Worm (Caenorhabditis elegans) whole organism, L3 larva: ENCODE measurements around the gene frpr-10.

ENCODE experiments used
- R02D3.7 ChIP-seq: fragments of 150-350 bp; optimal IDR thresholded peaks from 2 replicates; lab custom pipeline; 2014; ENCODE audit warnings: missing biosample characterization, missing genetic modification characterization
- aly-2 ChIP-seq: fragments of 150-350 bp; optimal IDR thresholded peaks from 2 replicates; lab custom pipeline; 2014; ENCODE audit warnings: missing biosample characterization, missing genetic modification characterization
- ama-1 ChIP-seq: fragments of 150-350 bp; optimal IDR thresholded peaks from 2 replicates; lab custom pipeline; 2018
- ceh-16 ChIP-seq: sonication (generic microtip); optimal IDR thresholded peaks from 2 replicates; lab custom pipeline; 2017; ENCODE audit warnings: missing biosample characterization, missing genetic modification characterization
- ceh-82 ChIP-seq: fragments of 150-350 bp; optimal IDR thresholded peaks from 2 replicates; lab custom pipeline; 2014; ENCODE audit warnings: missing biosample characterization, missing genetic modification characterization
- daf-12 ChIP-seq: fragments of 150-350 bp; optimal IDR thresholded peaks from 2 replicates; lab custom pipeline; 2014; ENCODE audit warnings: missing biosample characterization, missing genetic modification reagents, missing genetic modification characterization
- egl-5 ChIP-seq: fragments of 150-350 bp; optimal IDR thresholded peaks from 2 replicates; lab custom pipeline; 2017; ENCODE audit warnings: missing biosample characterization, missing genetic modification reagents, missing genetic modification characterization, inconsistent platforms
- elt-2 ChIP-seq: sonication (generic microtip); optimal IDR thresholded peaks from 2 replicates; lab custom pipeline; 2016; ENCODE audit warnings: missing genetic modification reagents, mild to moderate bottlenecking, missing genetic modification characterization, missing compliant biosample characterization
- fkh-2 ChIP-seq: fragments of 150-350 bp; optimal IDR thresholded peaks from 2 replicates; lab custom pipeline; 2014; ENCODE audit warnings: missing biosample characterization, missing genetic modification reagents, missing genetic modification characterization
- fos-1 ChIP-seq: fragments of 150-350 bp; optimal IDR thresholded peaks from 2 replicates; lab custom pipeline; 2014; ENCODE audit warnings: missing biosample characterization, missing genetic modification characterization
- hmg-11 ChIP-seq: sonication (generic microtip); optimal IDR thresholded peaks from 2 replicates; lab custom pipeline; 2016; ENCODE audit warnings: missing genetic modification characterization, missing compliant biosample characterization
- lin-15B ChIP-seq: fragments of 150-350 bp; optimal IDR thresholded peaks from 2 replicates; lab custom pipeline; 2014; ENCODE audit warnings: missing biosample characterization, missing genetic modification characterization
- lin-39 ChIP-seq: fragments of 150-350 bp; optimal IDR thresholded peaks from 2 replicates; lab custom pipeline; 2018; ENCODE audit warnings: missing biosample characterization, missing genetic modification reagents, missing genetic modification characterization
- lsy-12 ChIP-seq: sonication (generic microtip); optimal IDR thresholded peaks from 2 replicates; lab custom pipeline; 2016; ENCODE audit warnings: mild to moderate bottlenecking, missing genetic modification characterization, missing compliant biosample characterization
- mdl-1 ChIP-seq: fragments of 150-350 bp; optimal IDR thresholded peaks from 2 replicates; lab custom pipeline; 2014; ENCODE audit warnings: missing biosample characterization, missing genetic modification characterization
- nfya-1 ChIP-seq: sonication (generic microtip); optimal IDR thresholded peaks from 2 replicates; lab custom pipeline; 2017; ENCODE audit warnings: missing genetic modification characterization, mild to moderate bottlenecking, missing compliant biosample characterization, antibody characterized with exemption, moderate library complexity; ENCODE audit not compliant: insufficient read depth
- nhr-11 ChIP-seq: fragments of 150-350 bp; optimal IDR thresholded peaks from 2 replicates; lab custom pipeline; 2014; ENCODE audit warnings: missing biosample characterization, missing genetic modification characterization
- nhr-23 ChIP-seq: fragments of 150-350 bp; optimal IDR thresholded peaks from 2 replicates; lab custom pipeline; 2014; ENCODE audit warnings: missing biosample characterization, missing genetic modification reagents, missing genetic modification characterization
- nhr-25 ChIP-seq: sonication (generic microtip); optimal IDR thresholded peaks from 2 replicates; lab custom pipeline; 2017; ENCODE audit warnings: missing biosample characterization, missing genetic modification characterization
- nhr-28 ChIP-seq: fragments of 150-350 bp; optimal IDR thresholded peaks from 2 replicates; lab custom pipeline; 2014; ENCODE audit warnings: missing biosample characterization, missing genetic modification characterization
- pha-4 ChIP-seq: fragments of 150-350 bp; optimal IDR thresholded peaks from 2 replicates; lab custom pipeline; 2014; ENCODE audit warnings: missing biosample characterization, missing genetic modification reagents, missing genetic modification characterization
- pqm-1 ChIP-seq: fragments of 150-350 bp; optimal IDR thresholded peaks from 2 replicates; lab custom pipeline; 2017; ENCODE audit warnings: missing biosample characterization, missing genetic modification characterization, inconsistent platforms
- sea-2 ChIP-seq: fragments of 150-350 bp; sonication (generic microtip); optimal IDR thresholded peaks from 4 replicates; lab custom pipeline; 2014; ENCODE audit warnings: missing biosample characterization, missing genetic modification reagents, missing genetic modification characterization
- skn-1 ChIP-seq: fragments of 150-350 bp; optimal IDR thresholded peaks from 2 replicates; lab custom pipeline; 2014; ENCODE audit warnings: missing biosample characterization, missing genetic modification characterization
- snpc-4 ChIP-seq: fragments of 150-350 bp; optimal IDR thresholded peaks from 2 replicates; lab custom pipeline; 2014; ENCODE audit warnings: missing biosample characterization, missing genetic modification characterization
- unc-39 ChIP-seq: sonication (generic microtip); optimal IDR thresholded peaks from 4 replicates; lab custom pipeline; 2017; ENCODE audit warnings: missing biosample characterization, missing genetic modification characterization
- ztf-11 ChIP-seq: fragments of 150-350 bp; optimal IDR thresholded peaks from 2 replicates; lab custom pipeline; 2014; ENCODE audit warnings: missing biosample characterization, missing genetic modification characterization

frpr-10 gene

DNA sequence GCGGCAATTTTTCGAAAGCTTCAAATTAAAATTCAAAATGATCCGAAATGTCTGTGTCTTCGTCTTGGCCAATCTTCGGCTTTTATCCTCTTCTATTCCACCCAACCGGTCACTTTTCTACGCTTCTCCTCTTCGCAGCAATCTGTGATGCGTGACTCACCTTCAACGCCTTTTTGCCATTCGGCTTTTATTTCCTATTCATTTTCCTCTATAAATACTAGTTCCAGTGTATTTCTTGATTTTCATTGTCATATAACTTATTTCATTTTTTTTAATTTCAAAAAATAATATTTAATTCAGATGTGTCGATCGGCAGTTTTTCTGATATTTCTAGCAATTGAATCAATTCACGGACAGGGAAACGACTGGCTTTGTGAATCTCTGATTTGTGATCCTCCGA lies 37.5 kb upstream of the frpr-10 start, which contains the start of gene C49H3.16:
Gene C49H3.16 (plus strand): TSS at position 301 of the 400 bp plus-strand sequence.
- no peak for TF ChIP-seq egl-5 (tag; lab: Kevin White, UChicago)
- TF ChIP-seq sea-2 (GFP tag; lab: Kevin White, UChicago) = no peak
- no peak for TF ChIP-seq nhr-11
- TF ChIP-seq pqm-1 (tag; lab: Kevin White, UChicago) = no peak
- no peak for TF ChIP-seq snpc-4 (tag; lab: Kevin White, UChicago)
- TF ChIP-seq lin-39 (tag; lab: Kevin White, UChicago) = no peak
- no peak for TF ChIP-seq R02D3.7 (tag; lab: Kevin White, UChicago)
- TF ChIP-seq mdl-1 (tag; lab: Kevin White, UChicago) = no peak
- TF ChIP-seq pha-4 = no peak
- TF ChIP-seq ceh-82 (tag; lab: Kevin White, UChicago) = no peak
- TF ChIP-seq unc-39 = no peak

DNA sequence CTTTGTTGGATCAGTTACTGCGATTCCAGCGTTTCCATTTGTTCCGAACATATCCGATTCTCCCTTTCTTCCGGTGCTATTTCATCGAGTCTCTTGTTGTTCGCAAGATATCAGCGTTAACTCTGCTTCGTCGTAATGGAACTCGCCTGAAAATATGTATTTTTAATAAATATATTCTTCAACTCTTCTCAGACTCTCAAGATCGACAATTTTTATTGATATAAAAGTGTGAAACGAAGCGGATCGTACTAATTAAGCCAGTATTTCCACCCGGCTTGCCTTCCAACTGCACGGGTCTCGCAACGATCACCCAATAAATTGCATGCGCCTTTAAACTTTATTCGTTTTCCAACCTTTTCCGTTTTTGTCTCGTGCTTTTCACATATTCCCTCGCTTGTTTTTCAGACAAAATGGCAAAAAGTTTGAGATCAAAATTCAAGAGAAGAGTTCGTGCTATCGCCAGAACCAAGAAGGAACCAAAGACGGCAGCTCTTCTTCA lies 33.6 kb upstream of the frpr-10 start, which contains the start of the genes xpo-3 and C49H3.3:
Gene xpo-3 (minus strand): TSS at position 51 of the 499 bp plus-strand sequence.
Gene C49H3.3 (plus strand): TSS at position 369 of the 499 bp plus-strand sequence.
- TF ChIP-seq fos-1 (tag; lab: Kevin White, UChicago) = no peak
- TF ChIP-seq hmg-11 (tag; lab: Kevin White, UChicago) = peak; percentile 29
- TF ChIP-seq nfya-1 (tag; lab: Kevin White, UChicago) = peak; percentile 57
- TF ChIP-seq pha-4 = peak; percentile 63
- TF ChIP-seq ceh-16 = no peak
- TF ChIP-seq lin-15B (tag; lab: Kevin White, UChicago) = peak; percentile 33
- peak; percentile 56 for TF ChIP-seq egl-5 (tag; lab: Kevin White, UChicago)
- peak; percentile 38 for TF ChIP-seq ama-1 (lab: Kevin White, UChicago)
- TF ChIP-seq lin-39 (tag; lab: Kevin White, UChicago) = peak; percentile 76
- TF ChIP-seq nhr-28 = no peak
- peak; percentile 30 for TF ChIP-seq elt-2 (tag; lab: Kevin White, UChicago)
- TF ChIP-seq nhr-25 (tag; lab: Kevin White, UChicago) = peak; percentile 34

DNA sequence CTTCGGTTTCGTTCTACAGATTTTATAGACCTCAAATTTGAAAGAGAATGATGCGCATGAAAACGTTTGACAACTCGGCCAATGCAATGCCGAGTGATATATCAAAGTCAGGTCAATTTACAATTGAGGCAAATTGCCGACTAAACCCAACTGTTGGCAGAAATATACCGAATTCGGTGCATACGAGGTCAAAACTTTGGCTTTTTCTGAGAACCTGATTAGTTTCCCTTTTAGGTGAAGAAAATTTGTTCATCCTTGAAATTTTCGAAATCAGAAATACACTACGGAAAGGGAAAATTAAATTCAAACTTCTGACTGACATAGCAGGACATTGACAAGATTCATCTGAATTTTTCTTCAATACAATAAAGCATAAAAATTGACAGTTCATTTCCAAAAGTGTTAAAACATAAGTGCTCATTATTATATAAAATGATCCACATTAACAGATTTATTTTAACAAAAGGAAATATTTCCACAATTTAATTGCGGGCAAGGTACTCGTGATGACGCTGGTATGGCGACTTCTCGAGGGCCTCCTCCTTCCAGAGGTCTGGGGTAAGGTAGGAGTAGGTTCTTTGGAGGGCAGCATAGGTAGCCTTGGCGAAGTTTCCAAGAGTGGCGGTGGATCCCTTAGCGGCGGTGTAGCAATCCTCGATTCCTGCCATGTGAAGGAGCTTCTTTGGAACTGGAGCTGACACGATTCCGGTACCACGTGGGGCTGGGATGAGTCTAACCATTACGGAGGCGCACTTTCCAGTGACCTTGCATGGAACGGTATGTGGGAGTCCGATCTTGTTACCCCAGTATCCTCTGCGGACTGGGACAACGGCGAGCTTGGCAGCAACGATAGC lies 32.4 kb upstream of the frpr-10 start:
- TF ChIP-seq nhr-23 (tag; lab: Kevin White, UChicago) (peak; percentile 14), ama-1 (lab: Kevin White, UChicago) (peak; percentile 46), fkh-2 (tag; lab: Kevin White, UChicago) (no peak), pha-4 (no peak), aly-2 (tag; lab: Kevin White, UChicago) (peak; percentile 52), R02D3.7 (tag; lab: Kevin White, UChicago) (peak; percentile 3), ztf-11 (tag; lab: Kevin White, UChicago) (no peak), lsy-12 (tag; lab: Kevin White, UChicago) (no peak)
- TF ChIP-seq, all 47 proteins: peak for 4

DNA sequence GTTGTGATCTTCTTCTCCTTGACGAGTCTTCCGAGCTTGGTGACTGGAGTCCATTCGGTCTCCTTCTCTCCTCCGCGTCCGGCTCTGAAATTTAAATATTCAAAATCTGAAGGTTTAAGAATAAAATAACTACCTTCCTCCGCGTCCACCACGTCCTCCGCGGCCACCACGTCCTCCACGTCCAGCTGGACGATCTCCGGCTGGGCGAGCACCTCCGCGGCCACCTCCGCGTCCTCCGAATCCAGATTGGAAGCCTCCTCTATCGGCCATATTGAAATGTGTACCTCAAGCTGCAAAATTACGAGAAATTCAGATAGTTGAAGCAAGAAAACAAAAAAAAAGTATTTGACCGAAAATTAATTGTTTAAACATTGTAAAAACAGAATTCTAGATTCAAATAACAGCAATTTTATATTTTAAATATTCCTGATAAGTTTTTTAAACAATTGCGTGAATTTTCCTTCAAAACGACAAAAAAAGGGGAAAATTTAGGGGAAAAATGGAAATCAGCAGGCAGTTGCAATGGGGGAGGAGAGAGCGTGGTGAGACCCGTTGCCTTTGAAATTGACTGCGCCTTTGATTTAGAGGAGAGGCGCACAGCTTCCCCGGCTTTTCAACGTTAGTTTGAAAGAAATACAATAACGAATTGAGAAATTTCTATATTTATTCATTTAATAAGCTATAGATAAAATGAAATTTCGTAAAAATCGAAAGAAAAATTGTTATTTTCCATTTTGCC lies 31.3 kb upstream of the frpr-10 start, which contains the start of gene rps-2:
Gene rps-2 (minus strand): TSS at position 290 of the 739 bp plus-strand sequence.
- TF ChIP-seq lin-15B (tag; lab: Kevin White, UChicago) (peak; percentile 41), nhr-25 (tag; lab: Kevin White, UChicago) (peak; percentile 21), skn-1 (tag; lab: Kevin White, UChicago) (no peak), egl-5 (tag; lab: Kevin White, UChicago) (peak; percentile 58)
- TF ChIP-seq, all 47 proteins: peak for 3

DNA sequence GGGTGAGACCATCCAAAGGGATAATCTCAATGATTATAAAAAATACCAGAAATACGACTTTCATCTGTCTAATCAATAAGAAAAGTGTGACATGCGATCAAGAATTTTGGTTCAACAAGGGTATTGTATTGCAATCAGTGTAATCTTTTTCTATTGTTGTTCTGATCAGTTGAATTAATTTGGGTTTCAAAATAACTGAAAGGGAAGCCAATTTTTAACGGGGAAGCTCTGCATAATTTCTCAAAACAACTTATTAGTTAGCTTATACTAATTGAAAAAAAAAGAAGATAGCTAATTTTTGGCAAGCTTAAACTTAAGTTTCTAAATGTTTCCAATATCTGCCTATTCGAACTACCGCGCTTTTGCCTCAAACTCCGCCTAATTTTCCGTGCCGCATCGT lies 30.4 kb upstream of the frpr-10 start, which contains the start of gene C49H3.12:
Gene C49H3.12 (minus strand): TSS at position 101 of the 400 bp plus-strand sequence.
- TF ChIP-seq lin-39 (tag; lab: Kevin White, UChicago) (no peak), nhr-25 (tag; lab: Kevin White, UChicago) (no peak), lsy-12 (tag; lab: Kevin White, UChicago) (no peak), fkh-2 (tag; lab: Kevin White, UChicago) (no peak), ceh-82 (tag; lab: Kevin White, UChicago) (no peak), daf-12 (tag; lab: Kevin White, UChicago) (no peak), ama-1 (lab: Kevin White, UChicago) (no peak)
